Worm (Caenorhabditis elegans) whole organism, L4/young adult: ENCODE results near the gene usp-50.

Source experiments
- W03F9.2 ChIP-seq: fragments of 150-350 bp; optimal IDR thresholded peaks from 2 replicates; lab custom pipeline; 2014; ENCODE audit warnings: missing biosample characterization, missing genetic modification characterization
- dao-5 ChIP-seq: sonication (generic microtip); optimal IDR thresholded peaks from 2 replicates; lab custom pipeline; 2016; ENCODE audit warnings: missing genotype, missing genetic modification characterization, moderate library complexity, missing compliant biosample characterization
- him-1 ChIP-seq: sonication (generic microtip); optimal IDR thresholded peaks from 2 replicates; lab custom pipeline; 2016; ENCODE audit warnings: missing genotype, missing genetic modification reagents, missing genetic modification characterization, missing compliant biosample characterization

DNA sequence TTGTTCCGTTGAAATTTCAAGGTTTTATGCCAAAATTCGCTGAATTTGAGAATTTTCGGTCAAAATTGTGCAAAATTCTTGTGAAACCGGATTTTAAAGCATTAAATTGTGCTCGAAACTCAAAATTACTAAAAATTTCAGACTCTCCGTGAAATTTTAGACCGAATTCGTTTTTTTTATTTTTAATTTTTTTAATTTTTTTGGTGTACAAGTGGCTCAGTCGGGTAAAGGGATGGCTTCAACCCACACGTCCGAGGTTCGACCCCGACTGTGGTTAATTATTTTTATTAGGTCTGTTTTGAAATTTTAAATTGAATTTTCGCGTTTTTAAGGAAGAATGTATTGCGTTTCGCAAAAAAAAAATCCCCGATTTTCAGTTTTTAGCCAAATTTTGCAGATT, 14.3 kb downstream of the usp-50 start:
- no peak for TF ChIP-seq W03F9.2 (tag; lab: Kevin White, UChicago)
- no peak for TF ChIP-seq him-1 (tag; lab: Kevin White, UChicago)
- TF ChIP-seq dao-5 (tag; lab: Kevin White, UChicago) = no peak
